Fruit fly (Drosophila melanogaster): ENCODE measurements around the gene Cpr72Eb.

Cpr72Eb gene

dm6 chr3L:16334876-16335275 lies 29.8 kb upstream of the Cpr72Eb start:
- no peak for TF ChIP-seq Myc (optimal IDR thresholded peaks at IDR 0.05)
- no peak for TF ChIP-seq Sin3A (optimal IDR thresholded peaks at IDR 0.05)
- TF ChIP-seq ttk (optimal IDR thresholded peaks at IDR 0.05), result no peak
- TF ChIP-seq h (optimal IDR thresholded peaks at IDR 0.05), result no peak
- TF ChIP-seq psq (optimal IDR thresholded peaks at IDR 0.05), result no peak
- TF ChIP-seq insv (optimal IDR thresholded peaks at IDR 0.05), result no peak

- TF ChIP-seq insv (optimal IDR thresholded peaks at IDR 0.05) (no peak), Sin3A (optimal IDR thresholded peaks at IDR 0.05) (no peak), ttk (optimal IDR thresholded peaks at IDR 0.05) (no peak)
These were observed 27.0 kb upstream of the Cpr72Eb start for dm6 chr3L:16337739-16338138.

dm6 chr3L:16338703-16339102 lies 26.0 kb upstream of the Cpr72Eb start, which contains the start of gene CG4998:
Gene CG4998 (plus strand): TSS chr3L:16339003.
- TF ChIP-seq insv (optimal IDR thresholded peaks at IDR 0.05) (no peak), h (optimal IDR thresholded peaks at IDR 0.05) (no peak), Myc (optimal IDR thresholded peaks at IDR 0.05) (no peak), ttk (optimal IDR thresholded peaks at IDR 0.05) (no peak), Sin3A (optimal IDR thresholded peaks at IDR 0.05) (no peak), psq (optimal IDR thresholded peaks at IDR 0.05) (no peak)

dm6 chr3L:16339463-16339862 lies 25.2 kb upstream of the Cpr72Eb start:
- TF ChIP-seq psq (optimal IDR thresholded peaks at IDR 0.05), result no peak
- TF ChIP-seq h (optimal IDR thresholded peaks at IDR 0.05), result no peak
- TF ChIP-seq Myc (optimal IDR thresholded peaks at IDR 0.05), result no peak
- no peak for TF ChIP-seq insv (optimal IDR thresholded peaks at IDR 0.05)
- TF ChIP-seq Sin3A (optimal IDR thresholded peaks at IDR 0.05), result no peak
- no peak for TF ChIP-seq ttk (optimal IDR thresholded peaks at IDR 0.05)

dm6 chr3L:16339873-16340272 lies 24.8 kb upstream of the Cpr72Eb start:
- TF ChIP-seq h (optimal IDR thresholded peaks at IDR 0.05), result no peak
- TF ChIP-seq psq (optimal IDR thresholded peaks at IDR 0.05), result no peak
- no peak for TF ChIP-seq Sin3A (optimal IDR thresholded peaks at IDR 0.05)
- TF ChIP-seq ttk (optimal IDR thresholded peaks at IDR 0.05), result no peak
- no peak for TF ChIP-seq insv (optimal IDR thresholded peaks at IDR 0.05)
- TF ChIP-seq Myc (optimal IDR thresholded peaks at IDR 0.05), result no peak

dm6 chr3L:16346023-16346422 lies 18.7 kb upstream of the Cpr72Eb start, which contains the start of gene CG33257:
Gene CG33257 (plus strand): TSS chr3L:16346323.
- TF ChIP-seq h (optimal IDR thresholded peaks at IDR 0.05) (no peak), Myc (optimal IDR thresholded peaks at IDR 0.05) (no peak), insv (optimal IDR thresholded peaks at IDR 0.05) (no peak), Sin3A (optimal IDR thresholded peaks at IDR 0.05) (no peak), ttk (optimal IDR thresholded peaks at IDR 0.05) (no peak)

dm6 chr3L:16347914-16348313 lies 16.8 kb upstream of the Cpr72Eb start, which contains the start of gene mRpS34:
Gene mRpS34 (plus strand): TSS chr3L:16348074.
- no peak for TF ChIP-seq ttk (optimal IDR thresholded peaks at IDR 0.05)

dm6 chr3L:16349686-16350085 lies 15.0 kb upstream of the Cpr72Eb start:
- TF ChIP-seq h (optimal IDR thresholded peaks at IDR 0.05) (no peak), ttk (optimal IDR thresholded peaks at IDR 0.05) (no peak), insv (optimal IDR thresholded peaks at IDR 0.05) (no peak), psq (optimal IDR thresholded peaks at IDR 0.05) (no peak), Myc (optimal IDR thresholded peaks at IDR 0.05) (no peak), Sin3A (optimal IDR thresholded peaks at IDR 0.05) (no peak)

- TF ChIP-seq insv (optimal IDR thresholded peaks at IDR 0.05) (no peak), Myc (optimal IDR thresholded peaks at IDR 0.05) (no peak), Sin3A (optimal IDR thresholded peaks at IDR 0.05) (no peak), psq (optimal IDR thresholded peaks at IDR 0.05) (no peak), ttk (optimal IDR thresholded peaks at IDR 0.05) (no peak), h (optimal IDR thresholded peaks at IDR 0.05) (no peak)
These were observed 12.8 kb upstream of the Cpr72Eb start, which contains the start of the genes Golgin104 and Tcs3 for dm6 chr3L:16351770-16352429. Gene Golgin104 (minus strand): TSS chr3L:16351951. Gene Tcs3 (plus strand): TSS chr3L:16351991.

- TF ChIP-seq Sin3A (optimal IDR thresholded peaks at IDR 0.05) (no peak), Myc (optimal IDR thresholded peaks at IDR 0.05) (no peak), ttk (optimal IDR thresholded peaks at IDR 0.05) (no peak), psq (optimal IDR thresholded peaks at IDR 0.05) (no peak), insv (optimal IDR thresholded peaks at IDR 0.05) (no peak), h (optimal IDR thresholded peaks at IDR 0.05) (no peak)
These were observed 10.5 kb upstream of the Cpr72Eb start, which contains the start of gene Pdh for dm6 chr3L:16354197-16354596. Gene Pdh (minus strand): TSS chr3L:16354297.

dm6 chr3L:16356171-16356765 lies 8.4 kb upstream of the Cpr72Eb start:
- TF ChIP-seq h (optimal IDR thresholded peaks at IDR 0.05) (no peak), ttk (optimal IDR thresholded peaks at IDR 0.05) (no peak), Sin3A (optimal IDR thresholded peaks at IDR 0.05) (no peak), psq (optimal IDR thresholded peaks at IDR 0.05) (no peak), Myc (optimal IDR thresholded peaks at IDR 0.05) (no peak), insv (optimal IDR thresholded peaks at IDR 0.05) (no peak)

dm6 chr3L:16357187-16357728 lies 7.4 kb upstream of the Cpr72Eb start:
- TF ChIP-seq ttk (optimal IDR thresholded peaks at IDR 0.05) (no peak), Myc (optimal IDR thresholded peaks at IDR 0.05) (no peak), psq (optimal IDR thresholded peaks at IDR 0.05) (no peak), Sin3A (optimal IDR thresholded peaks at IDR 0.05) (no peak), insv (optimal IDR thresholded peaks at IDR 0.05) (no peak), h (optimal IDR thresholded peaks at IDR 0.05) (no peak)

Measured in Kc167 (cell line).